Fruit fly (Drosophila melanogaster): Measurements from ENCODE around the gene Best1.

Gene Best1

DNA sequence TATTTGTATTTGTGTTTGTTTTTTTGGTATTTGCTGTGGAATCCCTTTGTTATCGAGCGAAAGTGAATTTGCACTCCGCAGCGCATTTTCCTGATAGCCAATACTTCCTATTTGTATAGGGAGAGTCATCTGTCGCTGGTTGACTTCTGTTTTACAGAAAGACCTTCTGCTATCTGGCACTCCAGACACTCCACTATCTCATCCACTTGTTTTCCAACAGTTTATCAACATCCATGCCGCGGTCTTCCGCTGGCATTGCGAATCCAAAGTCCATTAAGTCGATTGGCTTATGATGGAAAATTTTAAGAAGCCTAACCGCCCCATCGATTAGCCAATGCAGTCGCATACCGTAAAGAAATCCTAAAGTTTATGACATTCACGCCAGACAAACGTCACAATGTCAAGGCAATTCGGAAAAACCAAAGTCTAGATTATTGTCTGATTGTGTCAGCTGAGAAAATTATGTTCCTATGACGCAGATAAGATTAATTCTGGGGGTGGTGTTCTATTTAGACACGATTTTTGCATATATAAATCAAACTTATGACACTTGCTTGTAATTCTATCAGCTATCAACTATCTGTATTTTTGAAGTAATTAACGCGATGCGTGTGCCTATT lies 55.3 kb downstream of the Best1 start:
- no peak for TF ChIP-seq rib (GFP tag; IDR thresholded peaks at IDR 0.05)
- no peak for TF ChIP-seq CG17385 (GFP tag; optimal IDR thresholded peaks at IDR 0.05)
- TF ChIP-seq tll (GFP tag; optimal IDR thresholded peaks at IDR 0.05): no peak
- no peak for TF ChIP-seq kay (GFP tag; optimal IDR thresholded peaks at IDR 0.05)
- no peak for TF ChIP-seq CkIIα-i1 (GFP tag; IDR thresholded peaks at IDR 0.05)
- no peak for TF ChIP-seq unpg (GFP tag; optimal IDR thresholded peaks at IDR 0.05)
- peak; percentile 44 for TF ChIP-seq exex (tag; optimal IDR thresholded peaks at IDR 0.05)
- no peak for TF ChIP-seq CG17359 (tag; optimal IDR thresholded peaks at IDR 0.05)
- TF ChIP-seq CG10565 (GFP tag; optimal IDR thresholded peaks at IDR 0.05): no peak
- TF ChIP-seq CG4730 (GFP tag; IDR thresholded peaks at IDR 0.05): no peak
- TF ChIP-seq CG11560 (tag; IDR thresholded peaks at IDR 0.05): no peak
- TF ChIP-seq CG3838 (GFP tag; optimal IDR thresholded peaks at IDR 0.05): no peak
- no peak for TF ChIP-seq dysf (GFP tag; IDR thresholded peaks at IDR 0.05)
- no peak for TF ChIP-seq CG4820 (GFP tag; optimal IDR thresholded peaks at IDR 0.05)
- TF ChIP-seq tgo (GFP tag; IDR thresholded peaks at IDR 0.05): no peak
- no peak for TF ChIP-seq Nf-YB (GFP tag; optimal IDR thresholded peaks at IDR 0.05)
- no peak for TF ChIP-seq CG6854 (GFP tag; optimal IDR thresholded peaks at IDR 0.05)
- TF ChIP-seq kni (GFP tag; optimal IDR thresholded peaks at IDR 0.05): no peak
- peak; percentile 74 for TF ChIP-seq nom (GFP tag; optimal IDR thresholded peaks at IDR 0.05)
- TF ChIP-seq chif (GFP tag; optimal IDR thresholded peaks at IDR 0.05): no peak
- no peak for TF ChIP-seq nerfin-2 (GFP tag; IDR thresholded peaks at IDR 0.05; ENCODE audit: partially characterized antibody)
- peak; percentile 31 for TF ChIP-seq sens (GFP tag)
- no peak for TF ChIP-seq ems (GFP tag; optimal IDR thresholded peaks at IDR 0.05)
- no peak for TF ChIP-seq CG9215 (GFP tag; IDR thresholded peaks at IDR 0.05)
- no peak for TF ChIP-seq CG33213 (GFP tag; optimal IDR thresholded peaks at IDR 0.05)
- 0 out of 2 replicates have a peak, but pooled peaks have one; percentile 8 for TF ChIP-seq gsb (GFP tag; IDR thresholded peaks at IDR 0.05)
- no peak for TF ChIP-seq slp2 (GFP tag; optimal IDR thresholded peaks at IDR 0.05)
- TF ChIP-seq aop (GFP tag; IDR thresholded peaks at IDR 0.05): no peak
- peak; percentile 46 for TF ChIP-seq Ets65A (GFP tag)
- peak; percentile 89 for TF ChIP-seq CG15479 (GFP tag; optimal IDR thresholded peaks at IDR 0.05)
- no peak for TF ChIP-seq Dref (GFP tag; IDR thresholded peaks at IDR 0.05)
- TF ChIP-seq CG18262 (tag; optimal IDR thresholded peaks at IDR 0.05): no peak

DNA sequence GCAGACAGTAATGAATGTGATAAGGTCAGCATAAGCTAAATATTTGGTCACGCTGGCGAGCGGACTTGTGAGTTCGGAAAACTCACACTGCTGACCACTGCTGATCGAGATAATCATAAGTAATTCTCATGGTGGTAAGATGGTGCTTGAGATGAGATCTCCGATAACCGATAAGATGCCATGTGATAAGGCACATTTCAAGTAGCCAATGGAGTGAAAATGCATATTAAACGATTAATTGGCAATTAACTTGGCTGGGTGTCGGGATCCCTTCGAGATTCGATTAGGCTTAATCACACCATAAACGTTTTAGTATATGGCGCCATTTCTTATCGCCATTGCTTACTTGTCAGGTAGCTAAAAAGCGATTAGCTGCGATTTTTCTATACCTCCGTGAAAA lies 56.5 kb downstream of the Best1 start:
- TF ChIP-seq gro (GFP tag; optimal IDR thresholded peaks at IDR 0.05) (peak; percentile 42), CG8359 (GFP tag; optimal IDR thresholded peaks at IDR 0.05; ENCODE audit: borderline replicate concordance) (no peak), CG16813 (GFP tag; IDR thresholded peaks at IDR 0.05; ENCODE audit: partially characterized antibody) (no peak), Drgx (GFP tag; IDR thresholded peaks at IDR 0.05) (no peak), grn (GFP tag; optimal IDR thresholded peaks at IDR 0.05) (peak; percentile 98), scrt (GFP tag; optimal IDR thresholded peaks at IDR 0.05) (no peak), schlank (tag; optimal IDR thresholded peaks at IDR 0.05) (no peak), CG4854 (GFP tag; optimal IDR thresholded peaks at IDR 0.05) (no peak), CG10654 (GFP tag; optimal IDR thresholded peaks at IDR 0.05) (no peak), sug (tag; optimal IDR thresholded peaks at IDR 0.05) (peak; percentile 91), CG13123 (GFP tag; optimal IDR thresholded peaks at IDR 0.05) (no peak), jigr1 (GFP tag; IDR thresholded peaks at IDR 0.05) (no peak), CG15479 (GFP tag; optimal IDR thresholded peaks at IDR 0.05) (peak; percentile 58), CG18619 (GFP tag; optimal IDR thresholded peaks at IDR 0.05) (no peak), tgo (GFP tag; IDR thresholded peaks at IDR 0.05) (no peak), exex (tag; optimal IDR thresholded peaks at IDR 0.05) (peak; percentile 98), zen (tag; optimal IDR thresholded peaks at IDR 0.05) (peak; percentile 66), Oli (tag; optimal IDR thresholded peaks at IDR 0.05) (no peak), oc (tag; optimal IDR thresholded peaks at IDR 0.05) (no peak), CG17361 (GFP tag; IDR thresholded peaks at IDR 0.05) (no peak), CG10543 (GFP tag; optimal IDR thresholded peaks at IDR 0.05) (no peak), Gsc (GFP tag; IDR thresholded peaks at IDR 0.05) (no peak), sens (GFP tag) (peak; percentile 52)
